Worm (Caenorhabditis elegans): Measurements from ENCODE around the gene K08B12.3.

K08B12.3 gene

ce11 chrV:6247397-6247796 lies 12.4 kb downstream of the K08B12.3 start:
- no peak for TF ChIP-seq bed-3 (GFP tag; optimal IDR thresholded peaks at IDR 0.05)
- TF ChIP-seq zip-8 (tag; optimal IDR thresholded peaks at IDR 0.05) = no peak
- no peak for TF ChIP-seq cnd-1 (tag; optimal IDR thresholded peaks at IDR 0.05)
- no peak for TF ChIP-seq tbx-8 (GFP tag; optimal IDR thresholded peaks at IDR 0.05)
- TF ChIP-seq ham-2 (GFP tag; optimal IDR thresholded peaks at IDR 0.05) = peak; percentile 10
- no peak for TF ChIP-seq nhr-28 (tag; optimal IDR thresholded peaks at IDR 0.05)
- no peak for TF ChIP-seq M03D4.4 (tag; optimal IDR thresholded peaks at IDR 0.05)
- TF ChIP-seq mls-2 (tag; optimal IDR thresholded peaks at IDR 0.05) = no peak
- no peak for TF ChIP-seq hlh-1 (tag; optimal IDR thresholded peaks at IDR 0.05)
- peak; percentile 79 for TF ChIP-seq elt-3 (tag; optimal IDR thresholded peaks at IDR 0.05)
- no peak for TF ChIP-seq lsy-2 (tag; optimal IDR thresholded peaks at IDR 0.05)
- no peak for TF ChIP-seq ces-1 (GFP tag; optimal IDR thresholded peaks at IDR 0.05)
- TF ChIP-seq unc-120 (tag; optimal IDR thresholded peaks at IDR 0.05; ENCODE audit: poor library complexity, severe bottlenecking) = no peak
- no peak for TF ChIP-seq lin-13 (tag; optimal IDR thresholded peaks at IDR 0.05)
- TF ChIP-seq nhr-237 (tag; optimal IDR thresholded peaks at IDR 0.05) = no peak
- TF ChIP-seq flh-1 (GFP tag; optimal IDR thresholded peaks at IDR 0.05) = no peak
- no peak for TF ChIP-seq ztf-11 (tag; optimal IDR thresholded peaks at IDR 0.05)
- no peak for TF ChIP-seq drap-1 (GFP tag; optimal IDR thresholded peaks at IDR 0.05)
- TF ChIP-seq mep-1 (tag; optimal IDR thresholded peaks at IDR 0.05) = no peak
- peak; percentile 35 for TF ChIP-seq unc-62 (GFP tag; optimal IDR thresholded peaks at IDR 0.05)
- no peak for TF ChIP-seq nhr-2 (tag; optimal IDR thresholded peaks at IDR 0.05)
- TF ChIP-seq elt-1 (tag; optimal IDR thresholded peaks at IDR 0.05; ENCODE audit: borderline replicate concordance, insufficient read depth) = peak; percentile 83
- TF ChIP-seq nhr-76 (tag; optimal IDR thresholded peaks at IDR 0.05) = no peak
- TF ChIP-seq lin-32 (GFP tag; optimal IDR thresholded peaks at IDR 0.05) = no peak
- TF ChIP-seq blmp-1 (tag; optimal IDR thresholded peaks at IDR 0.05) = no peak
- TF ChIP-seq ceh-39 (tag; optimal IDR thresholded peaks at IDR 0.05) = no peak
- no peak for TF ChIP-seq ceh-43 (GFP tag; optimal IDR thresholded peaks at IDR 0.05)

- TF ChIP-seq blmp-1 (tag; optimal IDR thresholded peaks at IDR 0.05) (no peak), cnd-1 (tag; optimal IDR thresholded peaks at IDR 0.05) (no peak), zip-8 (tag; optimal IDR thresholded peaks at IDR 0.05) (no peak), lin-13 (tag; optimal IDR thresholded peaks at IDR 0.05) (no peak), bed-3 (GFP tag; optimal IDR thresholded peaks at IDR 0.05) (no peak), nhr-12 (tag; optimal IDR thresholded peaks at IDR 0.05) (no peak), ceh-39 (tag; optimal IDR thresholded peaks at IDR 0.05) (no peak), ces-1 (GFP tag; optimal IDR thresholded peaks at IDR 0.05) (no peak), mab-5 (tag; optimal IDR thresholded peaks at IDR 0.05) (no peak), snpc-4 (tag; optimal IDR thresholded peaks at IDR 0.05) (no peak), elt-3 (tag; optimal IDR thresholded peaks at IDR 0.05) (no peak), nhr-2 (tag; optimal IDR thresholded peaks at IDR 0.05) (no peak), nhr-76 (tag; optimal IDR thresholded peaks at IDR 0.05) (no peak), unc-62 (GFP tag; optimal IDR thresholded peaks at IDR 0.05) (no peak), lsy-2 (tag; optimal IDR thresholded peaks at IDR 0.05) (no peak), hlh-1 (tag; optimal IDR thresholded peaks at IDR 0.05) (no peak)
Measured at ce11 chrV:6248714-6249113, 13.7 kb downstream of the K08B12.3 start.

ce11 chrV:6249135-6249534 lies 14.2 kb downstream of the K08B12.3 start:
- TF ChIP-seq ztf-11 (tag; optimal IDR thresholded peaks at IDR 0.05) (no peak), lsy-2 (tag; optimal IDR thresholded peaks at IDR 0.05) (no peak), nhr-12 (tag; optimal IDR thresholded peaks at IDR 0.05) (no peak)

DNA sequence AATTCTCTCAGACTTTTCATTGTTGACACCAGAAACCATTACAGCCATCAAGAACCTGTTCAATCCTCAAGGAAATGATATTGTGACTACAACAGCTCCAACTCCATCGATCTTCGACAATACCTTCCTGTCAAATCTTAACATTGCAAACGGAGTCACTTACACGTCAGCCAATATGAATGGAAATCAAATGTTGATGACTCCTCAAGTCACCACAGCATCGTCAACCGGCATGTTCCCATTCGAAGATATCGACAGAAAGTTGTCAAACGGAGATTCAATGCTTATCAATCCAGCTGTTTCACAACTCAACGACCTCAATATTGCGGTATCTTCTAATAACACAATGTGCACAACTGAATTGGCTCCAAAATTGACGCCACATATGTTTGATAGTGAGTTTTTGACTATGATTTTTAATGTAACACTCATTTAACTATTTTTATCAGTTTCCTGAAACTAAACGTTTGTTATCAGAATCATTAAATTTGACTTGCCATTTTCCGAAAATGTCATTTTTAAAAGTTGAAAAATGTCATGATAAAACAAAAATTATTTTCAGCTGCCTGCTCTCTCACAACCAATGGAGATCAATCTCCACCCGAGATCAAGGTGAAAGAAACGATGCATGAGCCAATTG lies 16.1 kb downstream of the K08B12.3 start:
- TF ChIP-seq mep-1 (tag; optimal IDR thresholded peaks at IDR 0.05) (no peak), cnd-1 (tag; optimal IDR thresholded peaks at IDR 0.05) (no peak), M03D4.4 (tag; optimal IDR thresholded peaks at IDR 0.05) (no peak), tbx-8 (GFP tag; optimal IDR thresholded peaks at IDR 0.05) (no peak)

DNA sequence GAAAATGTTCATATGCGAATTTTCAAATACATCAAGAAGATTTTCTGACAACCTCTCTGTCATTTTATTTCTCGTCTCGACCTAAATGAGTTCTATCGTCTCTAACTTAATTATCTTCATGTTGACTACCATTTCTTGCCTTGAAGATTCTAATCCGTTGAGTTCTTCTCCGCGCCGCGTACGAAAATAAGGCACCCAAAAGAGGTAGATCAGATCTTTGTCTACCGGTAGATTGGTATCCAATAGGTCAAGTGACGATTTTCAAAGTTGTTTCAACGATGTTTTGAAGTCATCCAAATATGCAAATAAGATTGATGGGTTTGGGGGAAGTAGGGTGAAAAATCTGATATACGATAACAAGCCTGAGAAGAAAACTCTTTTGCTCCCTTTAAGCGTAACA lies 19.0 kb downstream of the K08B12.3 start:
- no peak for TF ChIP-seq zip-8 (tag; optimal IDR thresholded peaks at IDR 0.05)
- TF ChIP-seq ces-1 (GFP tag; optimal IDR thresholded peaks at IDR 0.05) = no peak
- peak; percentile 74 for TF ChIP-seq elt-1 (tag; optimal IDR thresholded peaks at IDR 0.05; ENCODE audit: borderline replicate concordance, insufficient read depth)
- no peak for TF ChIP-seq sptf-1 (tag; optimal IDR thresholded peaks at IDR 0.05)
- TF ChIP-seq lsy-2 (tag; optimal IDR thresholded peaks at IDR 0.05) = no peak
- TF ChIP-seq drap-1 (GFP tag; optimal IDR thresholded peaks at IDR 0.05) = no peak
